Worm (Caenorhabditis elegans) whole organism, mixed stage, embryonic: ENCODE results near the gene nck-1.

ENCODE experiments used
- blmp-1 ChIP-seq: fragments of 150-350 bp; optimal IDR thresholded peaks from 2 replicates; lab custom pipeline; 2014; ENCODE audit warnings: missing biosample characterization, missing genetic modification characterization
- elt-3 ChIP-seq: fragments of 150-350 bp; optimal IDR thresholded peaks from 2 replicates; lab custom pipeline; 2014; ENCODE audit warnings: missing biosample characterization, missing genetic modification characterization
- lsy-2 ChIP-seq: fragments of 150-350 bp; optimal IDR thresholded peaks from 2 replicates; lab custom pipeline; 2014; ENCODE audit warnings: missing biosample characterization, missing genetic modification characterization
- mab-5 ChIP-seq: fragments of 150-350 bp; optimal IDR thresholded peaks from 2 replicates; lab custom pipeline; 2014; ENCODE audit warnings: missing biosample characterization, missing genetic modification characterization
- mep-1 ChIP-seq: fragments of 150-350 bp; optimal IDR thresholded peaks from 2 replicates; lab custom pipeline; 2017; ENCODE audit warnings: missing biosample characterization, missing genetic modification reagents, missing genetic modification characterization, inconsistent platforms
- mls-2 ChIP-seq: sonication (generic microtip); optimal IDR thresholded peaks from 2 replicates; lab custom pipeline; 2016; ENCODE audit warnings: mild to moderate bottlenecking, missing genetic modification characterization, moderate library complexity, missing compliant biosample characterization
- nhr-28 ChIP-seq: fragments of 150-350 bp; optimal IDR thresholded peaks from 2 replicates; lab custom pipeline; 2014; ENCODE audit warnings: missing biosample characterization, missing genetic modification characterization
- nhr-76 ChIP-seq: sonication (generic microtip); optimal IDR thresholded peaks from 2 replicates; lab custom pipeline; 2017; ENCODE audit warnings: missing biosample characterization, missing genetic modification characterization
- pha-4 ChIP-seq: fragments of 150-350 bp; optimal IDR thresholded peaks from 2 replicates; lab custom pipeline; 2018; ENCODE audit warnings: missing biosample characterization, missing genetic modification reagents, missing genetic modification characterization
- snpc-4 ChIP-seq: fragments of 150-350 bp; optimal IDR thresholded peaks from 2 replicates; lab custom pipeline; 2014; ENCODE audit warnings: missing biosample characterization, missing genetic modification characterization
- sptf-1 ChIP-seq: sonication (generic microtip); optimal IDR thresholded peaks from 2 replicates; lab custom pipeline; 2017; ENCODE audit warnings: mild to moderate bottlenecking, missing genetic modification characterization, moderate library complexity, missing compliant biosample characterization
- unc-39 ChIP-seq: fragments of 150-350 bp; optimal IDR thresholded peaks from 2 replicates; lab custom pipeline; 2014; ENCODE audit warnings: missing biosample characterization, missing genetic modification characterization
- unc-62 ChIP-seq: fragments of 150-350 bp; optimal IDR thresholded peaks from 2 replicates; lab custom pipeline; 2014; ENCODE audit warnings: missing biosample characterization, missing genetic modification reagents, missing genetic modification characterization
- ztf-11 ChIP-seq: fragments of 150-350 bp; optimal IDR thresholded peaks from 2 replicates; lab custom pipeline; 2014; ENCODE audit warnings: missing biosample characterization, missing genetic modification characterization

DNA sequence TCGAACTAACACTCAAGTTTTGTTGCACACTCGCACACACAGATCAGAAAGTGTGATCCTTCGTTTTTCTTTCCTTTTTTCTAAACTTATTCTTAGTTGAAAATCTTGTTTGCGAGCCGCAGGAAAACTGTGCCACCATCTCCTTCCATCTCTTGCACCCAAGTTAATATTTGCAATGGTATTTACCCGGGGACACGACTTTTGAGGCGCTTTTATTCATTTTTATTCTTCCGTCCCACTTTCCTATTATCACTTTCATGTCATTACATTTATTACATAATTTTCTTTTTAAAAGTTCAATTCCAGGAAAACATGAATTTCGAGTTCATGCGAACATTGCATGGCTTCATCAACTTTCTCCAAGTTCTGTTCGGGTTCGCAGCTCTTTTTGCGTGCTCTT lies 38.2 kb downstream of the nck-1 start, which contains the start of gene F09F9.1:
- TF ChIP-seq unc-62 (GFP tag; lab: Kevin White, UChicago), result no peak
- no peak for TF ChIP-seq nhr-76 (tag; lab: Kevin White, UChicago)
- TF ChIP-seq lsy-2, result no peak
- no peak for TF ChIP-seq mep-1 (tag; lab: Kevin White, UChicago)
- TF ChIP-seq mab-5 (tag; lab: Kevin White, UChicago), result no peak
- TF ChIP-seq nhr-28 (tag; lab: Kevin White, UChicago), result no peak
- no peak for TF ChIP-seq pha-4
- TF ChIP-seq mls-2 (tag; lab: Kevin White, UChicago), result no peak
- TF ChIP-seq snpc-4 (tag; lab: Kevin White, UChicago), result no peak
- no peak for TF ChIP-seq sptf-1 (tag; lab: Kevin White, UChicago)
- TF ChIP-seq unc-39 (tag; lab: Kevin White, UChicago), result no peak
- no peak for TF ChIP-seq elt-3 (tag; lab: Kevin White, UChicago)
- no peak for TF ChIP-seq ztf-11 (tag; lab: Kevin White, UChicago)
- TF ChIP-seq blmp-1, result no peak
